Worm (Caenorhabditis elegans): ENCODE results near the gene hlh-13.

Gene hlh-13

ce11 chrX:4279294-4279782, 30.3 kb downstream of the hlh-13 start, which contains the start of the genes twk-28 and ets-9:
TSS of gene twk-28 (minus strand) at chrX:4279344.
TSS of gene ets-9 (plus strand) at chrX:4279703.
- TF ChIP-seq nhr-28 (tag; optimal IDR thresholded peaks at IDR 0.05): no peak
- no peak for TF ChIP-seq ztf-11 (tag; optimal IDR thresholded peaks at IDR 0.05)
- no peak for TF ChIP-seq elt-2 (tag; optimal IDR thresholded peaks at IDR 0.05)
- TF ChIP-seq ceh-28 (tag; optimal IDR thresholded peaks at IDR 0.05): no peak
- TF ChIP-seq nhr-67 (tag; optimal IDR thresholded peaks at IDR 0.05): no peak
- no peak for TF ChIP-seq ZK546.5 (tag; optimal IDR thresholded peaks at IDR 0.05)
- TF ChIP-seq nhr-77 (tag; optimal IDR thresholded peaks at IDR 0.05): no peak
- no peak for TF ChIP-seq nhr-43 (tag; optimal IDR thresholded peaks at IDR 0.05; ENCODE audit: poor library complexity, severe bottlenecking)
- TF ChIP-seq lin-39 (tag; optimal IDR thresholded peaks at IDR 0.05): no peak
- no peak for TF ChIP-seq ceh-9 (tag; optimal IDR thresholded peaks at IDR 0.05)
- no peak for TF ChIP-seq nhr-11 (tag; optimal IDR thresholded peaks at IDR 0.05)

ce11 chrX:4282380-4282779, 33.3 kb downstream of the hlh-13 start, which contains the start of gene C52B9.19:
TSS of gene C52B9.19 (plus strand) at chrX:4282555.
- TF ChIP-seq elt-2 (tag; optimal IDR thresholded peaks at IDR 0.05) (peak; percentile 68), skn-1 (tag; optimal IDR thresholded peaks at IDR 0.05) (no peak), pha-4 (tag; optimal IDR thresholded peaks at IDR 0.05) (peak; percentile 57), pqm-1 (tag; optimal IDR thresholded peaks at IDR 0.05) (peak; percentile 82)

- TF ChIP-seq lin-15B (tag; optimal IDR thresholded peaks at IDR 0.05) (no peak), ceh-28 (tag; optimal IDR thresholded peaks at IDR 0.05) (no peak), elt-2 (tag; optimal IDR thresholded peaks at IDR 0.05) (peak; percentile 39), R02D3.7 (tag; optimal IDR thresholded peaks at IDR 0.05) (no peak), ama-1 (optimal IDR thresholded peaks at IDR 0.05) (no peak), pha-4 (tag; optimal IDR thresholded peaks at IDR 0.05) (peak; percentile 37), sea-2 (GFP tag; optimal IDR thresholded peaks at IDR 0.05) (no peak), nhr-28 (tag; optimal IDR thresholded peaks at IDR 0.05) (no peak), hmg-11 (tag; optimal IDR thresholded peaks at IDR 0.05) (no peak), mml-1 (tag; optimal IDR thresholded peaks at IDR 0.05) (no peak), nhr-76 (tag; optimal IDR thresholded peaks at IDR 0.05) (no peak), eor-1 (tag; optimal IDR thresholded peaks at IDR 0.05) (no peak), fkh-10 (GFP tag; optimal IDR thresholded peaks at IDR 0.05) (no peak), egl-27 (tag; optimal IDR thresholded peaks at IDR 0.05) (no peak), daf-12 (tag; optimal IDR thresholded peaks at IDR 0.05) (no peak), ceh-82 (tag; optimal IDR thresholded peaks at IDR 0.05) (no peak), ceh-9 (tag; optimal IDR thresholded peaks at IDR 0.05) (no peak), ceh-16 (tag; optimal IDR thresholded peaks at IDR 0.05) (no peak), nhr-67 (tag; optimal IDR thresholded peaks at IDR 0.05) (no peak), fos-1 (tag; optimal IDR thresholded peaks at IDR 0.05) (no peak), nhr-12 (tag; optimal IDR thresholded peaks at IDR 0.05) (no peak), skn-1 (tag; optimal IDR thresholded peaks at IDR 0.05) (peak; percentile 9), pqm-1 (tag; optimal IDR thresholded peaks at IDR 0.05) (peak; percentile 34), ZK546.5 (tag; optimal IDR thresholded peaks at IDR 0.05) (no peak), nhr-25 (tag; optimal IDR thresholded peaks at IDR 0.05) (no peak), nhr-237 (tag; optimal IDR thresholded peaks at IDR 0.05) (no peak), zag-1 (tag; optimal IDR thresholded peaks at IDR 0.05) (no peak), nfya-1 (tag; optimal IDR thresholded peaks at IDR 0.05; ENCODE audit: insufficient read depth) (no peak), aly-2 (tag; optimal IDR thresholded peaks at IDR 0.05) (no peak), egl-5 (tag; optimal IDR thresholded peaks at IDR 0.05) (no peak), elt-3 (tag; optimal IDR thresholded peaks at IDR 0.05) (no peak), lsy-12 (tag; optimal IDR thresholded peaks at IDR 0.05) (no peak), mdl-1 (tag; optimal IDR thresholded peaks at IDR 0.05) (no peak)
Measured at ce11 chrX:4283989-4284388, 34.9 kb downstream of the hlh-13 start, which contains the start of gene ets-10. TSS of gene ets-10 (plus strand) at chrX:4284189.

- no peak for TF ChIP-seq eor-1 (tag; optimal IDR thresholded peaks at IDR 0.05)
- TF ChIP-seq ceh-82 (tag; optimal IDR thresholded peaks at IDR 0.05): no peak
- peak; percentile 7 for TF ChIP-seq pha-4 (tag; optimal IDR thresholded peaks at IDR 0.05)
- TF ChIP-seq egl-27 (tag; optimal IDR thresholded peaks at IDR 0.05): no peak
- TF ChIP-seq pqm-1 (tag; optimal IDR thresholded peaks at IDR 0.05): peak; percentile 89
- peak; percentile 62 for TF ChIP-seq elt-2 (tag; optimal IDR thresholded peaks at IDR 0.05)
- TF ChIP-seq ama-1 (optimal IDR thresholded peaks at IDR 0.05): no peak
- TF ChIP-seq unc-62 (GFP tag; optimal IDR thresholded peaks at IDR 0.05): no peak
- TF ChIP-seq tbx-2 (tag; optimal IDR thresholded peaks at IDR 0.05): no peak
- no peak for TF ChIP-seq zag-1 (tag; optimal IDR thresholded peaks at IDR 0.05)
- TF ChIP-seq fkh-2 (tag; optimal IDR thresholded peaks at IDR 0.05): no peak
- TF ChIP-seq skn-1 (tag; optimal IDR thresholded peaks at IDR 0.05): no peak
Measured at ce11 chrX:4284470-4284869, 35.4 kb downstream of the hlh-13 start.

Measured in whole organism, L3 larva.